Fruit fly (Drosophila melanogaster) whole organism, adult: ENCODE results near the gene CG42366.

ENCODE experiments used
- CG11617 ChIP-seq: fragments of 200-800 bp; sonication (Bioruptor generic); optimal IDR thresholded peaks from 2 replicates; lab custom pipeline; 2017; ENCODE audit warnings: mild to moderate bottlenecking, missing biosample characterization, missing genetic modification reagents, missing genetic modification characterization
- CG14711 ChIP-seq: fragments of 200-800 bp; sonication (Bioruptor generic); optimal IDR thresholded peaks from 2 replicates; lab custom pipeline; 2018; ENCODE audit warnings: missing biosample characterization, mild to moderate bottlenecking, missing genetic modification characterization, moderate library complexity
- CG33017 ChIP-seq: fragments of 200-800 bp; sonication (Bioruptor generic); optimal IDR thresholded peaks from 2 replicates; lab custom pipeline; 2018; ENCODE audit warnings: missing biosample characterization, mild to moderate bottlenecking, missing genetic modification characterization, moderate library complexity
- CG7101 ChIP-seq: fragments of 200-800 bp; sonication (Bioruptor generic); optimal IDR thresholded peaks from 2 replicates; lab custom pipeline; 2018; ENCODE audit warnings: missing biosample characterization, mild to moderate bottlenecking, missing genetic modification characterization, moderate library complexity
- Clk ChIP-seq: fragments of 200-800 bp; sonication (Bioruptor generic); optimal IDR thresholded peaks from 2 replicates; lab custom pipeline; 2017; ENCODE audit warnings: missing biosample characterization, missing genetic modification characterization
- Crg-1 ChIP-seq: fragments of 200-800 bp; sonication (Bioruptor generic); optimal IDR thresholded peaks from 2 replicates; lab custom pipeline; 2016; ENCODE audit warnings: missing biosample characterization, missing genetic modification characterization
- Hr96 ChIP-seq: fragments of 200-800 bp; sonication (Bioruptor generic); optimal IDR thresholded peaks from 2 replicates; lab custom pipeline; 2016; ENCODE audit warnings: missing biosample characterization, missing genetic modification characterization
- Mnt ChIP-seq: fragments of 200-800 bp; sonication (Bioruptor generic); optimal IDR thresholded peaks from 2 replicates; lab custom pipeline; 2016; ENCODE audit warnings: missing biosample characterization, mild to moderate bottlenecking, missing genetic modification characterization
- bab1 ChIP-seq: fragments of 200-800 bp; sonication (Bioruptor generic); optimal IDR thresholded peaks from 3 replicates; lab custom pipeline; 2019; ENCODE audit warnings: missing biosample characterization, mild to moderate bottlenecking, missing genetic modification characterization, moderate library complexity
- kay ChIP-seq: fragments of 200-800 bp; sonication (Bioruptor generic); peaks from one replicate; lab custom pipeline; 2016; ENCODE audit warnings: missing biosample characterization, missing genetic modification characterization, borderline replicate concordance
- ovo ChIP-seq: fragments of 200-800 bp; sonication (Bioruptor generic); optimal IDR thresholded peaks from 2 replicates; lab custom pipeline; 2016; ENCODE audit warnings: missing biosample characterization, missing genetic modification characterization
- pad ChIP-seq: fragments of 200-800 bp; sonication (Bioruptor generic); optimal IDR thresholded peaks from 3 replicates; lab custom pipeline; 2017; ENCODE audit warnings: missing biosample characterization, missing genetic modification characterization, mild to moderate bottlenecking, moderate library complexity, missing genetic modification reagents
- tj ChIP-seq: fragments of 200-800 bp; sonication (Bioruptor generic); optimal IDR thresholded peaks from 3 replicates; lab custom pipeline; 2017; ENCODE audit warnings: missing biosample characterization, mild to moderate bottlenecking, missing genetic modification characterization, moderate library complexity

DNA sequence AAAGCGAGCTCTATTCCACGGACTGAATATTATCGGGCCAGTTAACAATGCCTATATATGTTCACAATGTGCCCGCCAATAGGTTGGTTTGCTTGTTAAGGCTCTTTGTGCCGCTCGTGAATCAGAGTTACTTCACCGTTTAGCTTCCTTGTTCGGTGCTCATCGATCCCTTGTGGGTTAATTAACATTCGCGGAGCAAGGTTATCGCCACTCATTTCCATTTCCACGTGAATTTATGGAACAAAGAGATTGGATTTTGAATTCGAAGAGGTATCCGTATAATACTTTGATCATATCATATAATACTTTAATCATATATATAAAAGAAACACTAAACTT lies 23.5 kb downstream of the CG42366 start:
- TF ChIP-seq Crg-1 (no peak), Clk (GFP tag; lab: Kevin White, UChicago) (no peak), pad (GFP tag; lab: Kevin White, UChicago) (no peak), kay (GFP tag; lab: Kevin White, UChicago) (no peak), ovo (GFP tag; lab: Kevin White, UChicago) (no peak), tj (no peak), CG14711 (tag; lab: Kevin White, UChicago) (no peak), Mnt (GFP tag; lab: Kevin White, UChicago) (no peak), CG11617 (GFP tag; lab: Kevin White, UChicago) (no peak), CG33017 (no peak), Hr96 (no peak), bab1 (GFP tag; lab: Kevin White, UChicago) (no peak), CG7101 (tag; lab: Kevin White, UChicago) (no peak)
